Fruit fly (Drosophila melanogaster) whole organism: ENCODE measurements around the gene eff.

Experiments used
- CG8478 ChIP-seq: fragments of >200 bp; optimal IDR thresholded peaks from 2 replicates; lab custom pipeline; 2018; ENCODE audit warnings: inconsistent platforms
- Dll ChIP-seq: fragments of >200 bp; optimal IDR thresholded peaks from 2 replicates; lab custom pipeline; 2017
- pan ChIP-seq: fragments of >200 bp; optimal IDR thresholded peaks from 2 replicates; lab custom pipeline; 2017
- usp ChIP-seq: fragments of >200 bp; optimal IDR thresholded peaks from 2 replicates; lab custom pipeline; 2017; ENCODE audit warnings: missing biosample characterization, missing genetic modification characterization, mixed read lengths

DNA sequence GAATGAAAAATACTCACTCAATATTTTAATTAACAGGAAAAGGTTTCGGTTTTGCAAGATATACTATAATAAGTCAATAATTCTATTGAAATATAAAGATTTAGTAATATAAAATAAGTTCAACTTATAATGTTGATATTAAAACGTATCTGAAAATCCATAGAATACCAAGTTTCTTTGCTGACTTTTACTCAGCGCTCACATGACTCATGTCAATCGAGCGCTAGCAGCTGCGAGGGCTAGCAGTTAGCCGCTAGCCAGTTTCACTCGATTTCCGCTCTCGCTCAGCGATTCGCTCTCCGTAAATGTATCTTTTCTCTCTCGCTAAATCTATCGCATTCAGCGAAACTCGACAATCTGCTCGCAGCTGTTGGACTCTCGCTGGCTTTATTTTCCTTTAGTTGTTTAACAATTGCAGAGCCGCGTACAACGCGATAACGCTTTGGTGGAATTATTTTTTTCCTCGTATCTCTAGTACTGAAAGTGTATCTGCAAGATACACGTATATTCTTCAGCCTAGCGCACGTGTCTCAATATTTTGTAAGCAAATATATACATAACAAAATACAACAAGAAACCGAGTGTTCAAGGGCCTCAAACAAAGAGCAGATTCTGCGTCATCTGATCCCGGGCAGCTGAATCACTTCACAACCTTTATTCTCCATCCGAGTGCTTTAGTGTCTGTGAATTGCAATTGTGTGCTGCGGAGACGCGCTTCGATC lies 8.1 kb upstream of the eff start:
- no peak for TF ChIP-seq pan (lab: Kevin White, UChicago)
- no peak for TF ChIP-seq usp (GFP tag; lab: Kevin White, UChicago)
- TF ChIP-seq CG8478 = no peak
- TF ChIP-seq Dll (lab: Kevin White, UChicago) = no peak
